Worm (Caenorhabditis elegans) whole organism, young adult: ENCODE data around the gene cyp-33C9.

Source experiments
- D2030.7 ChIP-seq: fragments of 200-800 bp; sonication (Bioruptor generic); IDR thresholded peaks from 2 replicates; pipeline ENCODE4 v1.3.6; 2022; ENCODE audit warnings: missing genetic modification reagents, missing genetic modification characterization, missing compliant biosample characterization
- T07F8.4 ChIP-seq: sonication (generic microtip); optimal IDR thresholded peaks from 2 replicates; lab custom pipeline; 2016; ENCODE audit warnings: mild to moderate bottlenecking, missing genetic modification characterization, moderate library complexity, missing compliant biosample characterization
- T26A5.8 ChIP-seq: sonication (generic microtip); optimal IDR thresholded peaks from 2 replicates; lab custom pipeline; 2016; ENCODE audit warnings: missing genetic modification characterization, missing compliant biosample characterization
- ZK185.1 ChIP-seq: sonication (generic microtip); optimal IDR thresholded peaks from 2 replicates; lab custom pipeline; 2016; ENCODE audit warnings: mild to moderate bottlenecking, missing genetic modification characterization, missing compliant biosample characterization; ENCODE audit not compliant: poor library complexity, severe bottlenecking
- efl-1 ChIP-seq: fragments of 150-350 bp; optimal IDR thresholded peaks from 2 replicates; lab custom pipeline; 2014; ENCODE audit warnings: missing biosample characterization, missing genetic modification reagents, missing genetic modification characterization
- lsy-27 ChIP-seq: sonication (generic microtip); optimal IDR thresholded peaks from 2 replicates; lab custom pipeline; 2017; ENCODE audit warnings: missing genetic modification characterization, mild to moderate bottlenecking, missing compliant biosample characterization, antibody characterized with exemption, missing genotype, borderline replicate concordance; ENCODE audit not compliant: insufficient read depth
- unc-130 ChIP-seq: sonication (generic microtip); optimal IDR thresholded peaks from 2 replicates; lab custom pipeline; 2016; ENCODE audit warnings: missing genetic modification reagents, missing genetic modification characterization, missing compliant biosample characterization

DNA sequence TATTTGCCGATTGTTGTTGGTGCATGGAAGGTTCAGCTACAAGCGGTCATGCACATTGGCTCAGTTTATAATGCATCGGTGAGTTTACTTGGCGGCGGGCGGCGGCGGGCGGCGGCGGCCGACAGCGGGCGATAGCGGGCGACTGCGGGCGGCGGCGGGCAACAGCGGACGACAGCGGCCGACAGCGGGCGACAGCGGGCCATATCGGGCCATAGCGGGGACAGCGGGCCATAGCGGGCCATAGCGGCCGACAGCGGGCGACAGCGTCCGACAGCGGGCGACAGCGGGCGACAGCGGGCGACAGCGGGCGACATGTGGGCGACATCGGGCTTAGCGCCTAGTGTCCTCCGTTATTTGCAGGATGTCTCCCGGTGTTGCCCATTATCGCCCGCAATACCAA, 37.8 kb upstream of the cyp-33C9 start:
- TF ChIP-seq lsy-27 (tag; lab: Kevin White, UChicago) (no peak), D2030.7 (no peak), unc-130 (GFP tag; lab: Kevin White, UChicago) (no peak), efl-1 (GFP tag; lab: Kevin White, UChicago) (no peak), T26A5.8 (tag; lab: Kevin White, UChicago) (no peak), ZK185.1 (tag; lab: Kevin White, UChicago) (no peak), T07F8.4 (no peak)
